Fruit fly (Drosophila melanogaster) whole organism, adult: Measurements from ENCODE around the gene bor.

Experiments used
- CG11617 ChIP-seq: fragments of 200-800 bp; sonication (Bioruptor generic); optimal IDR thresholded peaks from 2 replicates; lab custom pipeline; 2017; ENCODE audit warnings: mild to moderate bottlenecking, missing biosample characterization, missing genetic modification reagents, missing genetic modification characterization
- CG12768 ChIP-seq: fragments of 200-800 bp; sonication (Bioruptor generic); optimal IDR thresholded peaks from 2 replicates; lab custom pipeline; 2017; ENCODE audit warnings: missing biosample characterization, missing genetic modification characterization, mild to moderate bottlenecking, moderate library complexity, missing genetic modification reagents
- CG14711 ChIP-seq: fragments of 200-800 bp; sonication (Bioruptor generic); optimal IDR thresholded peaks from 2 replicates; lab custom pipeline; 2018; ENCODE audit warnings: missing biosample characterization, mild to moderate bottlenecking, missing genetic modification characterization, moderate library complexity
- CG1620 ChIP-seq: fragments of 200-800 bp; sonication (Bioruptor generic); optimal IDR thresholded peaks from 2 replicates; lab custom pipeline; 2016; ENCODE audit warnings: missing biosample characterization, missing genetic modification characterization
- CG33017 ChIP-seq: fragments of 200-800 bp; sonication (Bioruptor generic); optimal IDR thresholded peaks from 2 replicates; lab custom pipeline; 2018; ENCODE audit warnings: missing biosample characterization, mild to moderate bottlenecking, missing genetic modification characterization, moderate library complexity
- CG5204 ChIP-seq: fragments of 200-800 bp; sonication (Bioruptor generic); optimal IDR thresholded peaks from 2 replicates; lab custom pipeline; 2016; ENCODE audit warnings: missing biosample characterization, missing genetic modification characterization
- CG7045 ChIP-seq: fragments of 200-800 bp; sonication (Bioruptor generic); optimal IDR thresholded peaks from 2 replicates; lab custom pipeline; 2017; ENCODE audit warnings: missing biosample characterization, mild to moderate bottlenecking, missing genetic modification characterization
- CG7101 ChIP-seq: fragments of 200-800 bp; sonication (Bioruptor generic); optimal IDR thresholded peaks from 2 replicates; lab custom pipeline; 2018; ENCODE audit warnings: missing biosample characterization, mild to moderate bottlenecking, missing genetic modification characterization, moderate library complexity
- Clk ChIP-seq: fragments of 200-800 bp; sonication (Bioruptor generic); optimal IDR thresholded peaks from 2 replicates; lab custom pipeline; 2017; ENCODE audit warnings: missing biosample characterization, missing genetic modification characterization
- Crg-1 ChIP-seq: fragments of 200-800 bp; sonication (Bioruptor generic); optimal IDR thresholded peaks from 2 replicates; lab custom pipeline; 2016; ENCODE audit warnings: missing biosample characterization, missing genetic modification characterization
- Hr96 ChIP-seq: fragments of 200-800 bp; sonication (Bioruptor generic); optimal IDR thresholded peaks from 2 replicates; lab custom pipeline; 2016; ENCODE audit warnings: missing biosample characterization, missing genetic modification characterization
- Mnt ChIP-seq: fragments of 200-800 bp; sonication (Bioruptor generic); optimal IDR thresholded peaks from 2 replicates; lab custom pipeline; 2016; ENCODE audit warnings: missing biosample characterization, mild to moderate bottlenecking, missing genetic modification characterization
- bab1 ChIP-seq: fragments of 200-800 bp; sonication (Bioruptor generic); optimal IDR thresholded peaks from 3 replicates; lab custom pipeline; 2019; ENCODE audit warnings: missing biosample characterization, mild to moderate bottlenecking, missing genetic modification characterization, moderate library complexity
- cic ChIP-seq: fragments of 200-800 bp; sonication (Bioruptor generic); optimal IDR thresholded peaks from 2 replicates; lab custom pipeline; 2017; ENCODE audit warnings: missing biosample characterization, mild to moderate bottlenecking, missing genetic modification characterization, moderate library complexity
- cnc ChIP-seq, 2 experiments: fragments of >200 bp; optimal IDR thresholded peaks; 2 replicates each; lab custom pipeline; 2017
- kay ChIP-seq: fragments of 200-800 bp; sonication (Bioruptor generic); peaks from one replicate; lab custom pipeline; 2016; ENCODE audit warnings: missing biosample characterization, missing genetic modification characterization, borderline replicate concordance
- ovo ChIP-seq: fragments of 200-800 bp; sonication (Bioruptor generic); optimal IDR thresholded peaks from 2 replicates; lab custom pipeline; 2016; ENCODE audit warnings: missing biosample characterization, missing genetic modification characterization
- pad ChIP-seq: fragments of 200-800 bp; sonication (Bioruptor generic); optimal IDR thresholded peaks from 3 replicates; lab custom pipeline; 2017; ENCODE audit warnings: missing biosample characterization, missing genetic modification characterization, mild to moderate bottlenecking, moderate library complexity, missing genetic modification reagents
- tj ChIP-seq: fragments of 200-800 bp; sonication (Bioruptor generic); optimal IDR thresholded peaks from 3 replicates; lab custom pipeline; 2017; ENCODE audit warnings: missing biosample characterization, mild to moderate bottlenecking, missing genetic modification characterization, moderate library complexity
- toe ChIP-seq: fragments of 200-800 bp; sonication (Bioruptor generic); optimal IDR thresholded peaks from 2 replicates; lab custom pipeline; 2016; ENCODE audit warnings: missing biosample characterization, missing genetic modification characterization

The bor gene

dm6 chr3R:16273503-16274131 is 9.7 kb upstream of the bor start:
- TF ChIP-seq kay (GFP tag; lab: Kevin White, UChicago) (peak; percentile 85), Crg-1 (GFP tag; lab: Kevin White, UChicago) (no peak), CG12768 (no peak), bab1 (GFP tag; lab: Kevin White, UChicago) (no peak), CG33017 (no peak), cic (no peak), Mnt (peak; percentile 3), ovo (GFP tag; lab: Kevin White, UChicago) (no peak), tj (GFP tag; lab: Kevin White, UChicago) (peak; percentile 60)

- TF ChIP-seq bab1 (GFP tag; lab: Kevin White, UChicago) (peak; percentile 59), tj (GFP tag; lab: Kevin White, UChicago) (peak; percentile 51), Hr96 (GFP tag; lab: Kevin White, UChicago) (no peak), pad (GFP tag; lab: Kevin White, UChicago) (peak; percentile 87), Mnt (peak; percentile 28), ovo (GFP tag; lab: Kevin White, UChicago) (no peak), CG14711 (no peak), kay (GFP tag; lab: Kevin White, UChicago) (peak; percentile 63)
Measured at dm6 chr3R:16272754-16273502, 9.0 kb upstream of the bor start.

dm6 chr3R:16272185-16272584 is 8.3 kb upstream of the bor start, which contains the start of the genes Mat89Ba and gish:
Gene Mat89Ba, minus strand, starts transcription at chr3R:16272415.
Gene gish, plus strand, starts transcription at chr3R:16272452.
- TF ChIP-seq ovo (GFP tag; lab: Kevin White, UChicago) = no peak
- peak; percentile 96 for TF ChIP-seq Mnt

- no peak for TF ChIP-seq Hr96 (GFP tag; lab: Kevin White, UChicago)
- TF ChIP-seq CG7045 (GFP tag; lab: Kevin White, UChicago) = no peak
- TF ChIP-seq toe = no peak
Measured at dm6 chr3R:16266712-16267111, 2.8 kb upstream of the bor start, which contains the start of gene Mst89B. Gene Mst89B, plus strand, starts transcription at chr3R:16267012.

- TF ChIP-seq CG7101 (tag; lab: Kevin White, UChicago) = peak; percentile 29
- no peak for TF ChIP-seq cic
- peak; percentile 56 for TF ChIP-seq CG11617 (GFP tag; lab: Kevin White, UChicago)
- TF ChIP-seq kay (GFP tag; lab: Kevin White, UChicago) = no peak
- peak; percentile 37 for TF ChIP-seq Crg-1 (GFP tag; lab: Kevin White, UChicago)
- TF ChIP-seq bab1 (GFP tag; lab: Kevin White, UChicago) = peak; percentile 82
- TF ChIP-seq pad (GFP tag; lab: Kevin White, UChicago) = peak; percentile 56
- peak; percentile 63 for TF ChIP-seq CG1620
- TF ChIP-seq Mnt = peak; percentile 43
Measured at dm6 chr3R:16260385-16261169, 3.3 kb downstream of the bor start.

- TF ChIP-seq tj (GFP tag; lab: Kevin White, UChicago) = no peak
- no peak for TF ChIP-seq CG7045 (GFP tag; lab: Kevin White, UChicago)
- TF ChIP-seq toe = no peak
- TF ChIP-seq CG7101 (tag; lab: Kevin White, UChicago) = no peak
- no peak for TF ChIP-seq Clk
- no peak for TF ChIP-seq CG12768
- no peak for TF ChIP-seq pad (GFP tag; lab: Kevin White, UChicago)
- no peak for TF ChIP-seq CG11617 (GFP tag; lab: Kevin White, UChicago)
- TF ChIP-seq ovo (GFP tag; lab: Kevin White, UChicago) = no peak
- no peak for TF ChIP-seq CG5204
- TF ChIP-seq cnc (optimal IDR thresholded peaks at IDR 0.05; lab: Kevin White, UChicago) = no peak
- TF ChIP-seq CG33017 = no peak
Measured at dm6 chr3R:16257346-16257745, 6.6 kb downstream of the bor start.

- TF ChIP-seq CG33017 (no peak), Mnt (no peak), ovo (GFP tag; lab: Kevin White, UChicago) (no peak), Crg-1 (GFP tag; lab: Kevin White, UChicago) (no peak), tj (GFP tag; lab: Kevin White, UChicago) (no peak), CG5204 (no peak), bab1 (GFP tag; lab: Kevin White, UChicago) (no peak), CG11617 (GFP tag; lab: Kevin White, UChicago) (no peak), pad (GFP tag; lab: Kevin White, UChicago) (no peak), toe (no peak), CG7045 (GFP tag; lab: Kevin White, UChicago) (no peak), Clk (no peak)
Measured at dm6 chr3R:16256135-16256534, 7.8 kb downstream of the bor start.
